Worm (Caenorhabditis elegans): ENCODE results near the gene C17H12.11.

ce11 chrIV:6817554-6817953 lies 15.4 kb downstream of the C17H12.11 start, which contains the start of gene C17H12.5:
- TF ChIP-seq ahr-1 (tag; optimal IDR thresholded peaks at IDR 0.05): no peak
- TF ChIP-seq ceh-22 (tag; optimal IDR thresholded peaks at IDR 0.05): no peak
- TF ChIP-seq elt-2 (tag; optimal IDR thresholded peaks at IDR 0.05): no peak
- TF ChIP-seq sox-4 (tag; optimal IDR thresholded peaks at IDR 0.05): no peak
- TF ChIP-seq K02D7.2 (tag; optimal IDR thresholded peaks at IDR 0.05): no peak
- no peak for TF ChIP-seq unc-42 (tag; optimal IDR thresholded peaks at IDR 0.05)
- no peak for TF ChIP-seq tbx-7 (tag; optimal IDR thresholded peaks at IDR 0.05)
- no peak for TF ChIP-seq fkh-10 (GFP tag; optimal IDR thresholded peaks at IDR 0.05)
- no peak for TF ChIP-seq ceh-6 (GFP tag; optimal IDR thresholded peaks at IDR 0.05)
- TF ChIP-seq pag-3 (tag; optimal IDR thresholded peaks at IDR 0.05; ENCODE audit: borderline replicate concordance): no peak
- TF ChIP-seq pqm-1 (tag; optimal IDR thresholded peaks at IDR 0.05): no peak
- TF ChIP-seq C08G9.2 (tag; optimal IDR thresholded peaks at IDR 0.05): no peak
- TF ChIP-seq ceh-30 (tag; optimal IDR thresholded peaks at IDR 0.05): no peak
- TF ChIP-seq ceh-45 (GFP tag; IDR thresholded peaks at IDR 0.05): no peak

All from whole organism, late embryonic.